Fruit fly (Drosophila melanogaster): ENCODE results near the gene CG42592.

CG42592 gene

DNA sequence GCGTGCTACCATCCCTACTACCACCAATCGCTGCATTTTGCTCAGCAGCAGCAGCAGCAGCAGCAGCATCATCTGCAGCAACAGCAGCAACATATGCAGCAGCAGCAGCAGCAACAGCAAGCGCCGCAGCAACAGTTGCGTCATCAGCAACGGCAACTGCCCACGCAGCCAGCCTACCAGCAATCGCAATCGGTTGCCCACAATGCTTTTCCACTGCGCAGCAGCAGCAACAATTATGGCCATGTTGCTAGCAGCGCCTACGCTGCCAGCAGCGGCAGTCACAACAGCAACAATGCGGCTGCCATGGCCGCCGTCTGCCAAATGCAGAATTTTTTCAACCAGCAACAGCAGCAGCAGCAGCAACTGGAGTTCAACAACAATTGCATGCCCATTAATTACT lies 45.9 kb downstream of the CG42592 start:
- no peak for TF ChIP-seq brk (GFP tag; optimal IDR thresholded peaks at IDR 0.05)
- no peak for TF ChIP-seq CG9705 (GFP tag; optimal IDR thresholded peaks at IDR 0.05)
- no peak for TF ChIP-seq Mio (GFP tag; optimal IDR thresholded peaks at IDR 0.05)
- TF ChIP-seq ey (GFP tag; optimal IDR thresholded peaks at IDR 0.05) = no peak
- no peak for TF ChIP-seq usp (GFP tag; optimal IDR thresholded peaks at IDR 0.05)
- TF ChIP-seq Dif (GFP tag; optimal IDR thresholded peaks at IDR 0.05; ENCODE audit: partially characterized antibody) = no peak
- no peak for TF ChIP-seq Rel (GFP tag; optimal IDR thresholded peaks at IDR 0.05)
- no peak for TF ChIP-seq Rel (tag; optimal IDR thresholded peaks at IDR 0.05)
- no peak for TF ChIP-seq tai (GFP tag; optimal IDR thresholded peaks at IDR 0.05)
- TF ChIP-seq N (GFP tag; optimal IDR thresholded peaks at IDR 0.05) = no peak
- TF ChIP-seq Myc (optimal IDR thresholded peaks at IDR 0.05) = no peak
- TF ChIP-seq dmrt93B (GFP tag; optimal IDR thresholded peaks at IDR 0.05) = no peak
- TF ChIP-seq h (GFP tag; optimal IDR thresholded peaks at IDR 0.05) = no peak
- no peak for TF ChIP-seq Jra (GFP tag; optimal IDR thresholded peaks at IDR 0.05)
- no peak for TF ChIP-seq psq (GFP tag; optimal IDR thresholded peaks at IDR 0.05)
- TF ChIP-seq pan (optimal IDR thresholded peaks at IDR 0.05) = no peak

DNA sequence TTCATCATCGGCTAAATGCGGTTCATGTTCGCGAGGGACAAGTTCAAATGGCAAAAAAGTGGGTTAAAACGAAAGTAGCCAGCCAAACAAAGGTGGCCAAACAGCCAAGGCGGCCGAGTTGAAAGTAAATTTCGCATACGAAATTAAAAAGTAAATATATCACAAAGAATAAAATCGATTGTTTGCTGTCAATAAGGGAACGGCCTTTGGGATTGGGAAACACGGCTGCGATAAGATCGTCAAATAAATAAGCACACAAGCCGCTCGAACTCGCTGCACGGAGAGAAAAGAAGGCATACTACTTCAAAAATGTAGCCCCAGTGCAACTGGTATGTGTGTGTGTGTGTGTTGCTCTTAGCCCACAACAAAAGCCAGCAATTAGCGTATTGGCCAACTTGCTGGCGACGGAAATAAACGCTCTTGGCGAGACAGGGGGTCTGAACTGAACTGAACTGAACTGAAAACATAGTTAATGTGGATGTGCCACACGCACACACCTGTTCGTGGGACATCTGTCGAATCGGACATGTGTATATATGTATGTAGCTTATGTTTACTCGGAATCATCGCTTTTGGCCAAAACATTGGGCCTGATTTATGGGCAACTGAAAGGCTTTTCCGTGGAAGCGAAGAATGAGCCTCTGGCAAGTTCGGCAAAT lies 48.1 kb downstream of the CG42592 start:
- no peak for TF ChIP-seq brk (GFP tag; optimal IDR thresholded peaks at IDR 0.05)
- TF ChIP-seq Myc (optimal IDR thresholded peaks at IDR 0.05) = no peak
- TF ChIP-seq h (GFP tag; optimal IDR thresholded peaks at IDR 0.05) = peak; percentile 16
- no peak for TF ChIP-seq Vsx2 (GFP tag; optimal IDR thresholded peaks at IDR 0.05; ENCODE audit: partially characterized antibody)
- TF ChIP-seq br (GFP tag; optimal IDR thresholded peaks at IDR 0.05) = peak; percentile 54
- peak; percentile 36 for TF ChIP-seq psq (GFP tag; optimal IDR thresholded peaks at IDR 0.05)
- peak; percentile 3 for TF ChIP-seq dmrt93B (GFP tag; optimal IDR thresholded peaks at IDR 0.05)
- TF ChIP-seq foxo (GFP tag; optimal IDR thresholded peaks at IDR 0.05) = peak in 1 of 2 experiments; percentile 44
- TF ChIP-seq Mio (GFP tag; optimal IDR thresholded peaks at IDR 0.05) = no peak
- peak; percentile 1 for TF ChIP-seq CG32264 (GFP tag; optimal IDR thresholded peaks at IDR 0.05)
- TF ChIP-seq OdsH (GFP tag; optimal IDR thresholded peaks at IDR 0.05) = peak; percentile 23
- TF ChIP-seq rgr (GFP tag; optimal IDR thresholded peaks at IDR 0.05) = peak; percentile 38
- no peak for TF ChIP-seq Rel (GFP tag; optimal IDR thresholded peaks at IDR 0.05)
- TF ChIP-seq Rel (tag; optimal IDR thresholded peaks at IDR 0.05) = peak; percentile 26
- peak; percentile 50 for TF ChIP-seq Hr83 (GFP tag; optimal IDR thresholded peaks at IDR 0.05; ENCODE audit: poor library complexity, severe bottlenecking)
- peak; percentile 9 for TF ChIP-seq Hnf4 (GFP tag; optimal IDR thresholded peaks at IDR 0.05)
- peak; percentile 14 for TF ChIP-seq sage (GFP tag; optimal IDR thresholded peaks at IDR 0.05)
- TF ChIP-seq fru (GFP tag; optimal IDR thresholded peaks at IDR 0.05) = peak; percentile 21

dm6 chr3R:29786016-29786996 lies 49.8 kb downstream of the CG42592 start:
- TF ChIP-seq Rel (GFP tag; optimal IDR thresholded peaks at IDR 0.05) (peak; percentile 13), Rel (tag; optimal IDR thresholded peaks at IDR 0.05) (peak; percentile 52), HLH106 (tag; optimal IDR thresholded peaks at IDR 0.05) (peak; percentile 72), sv (GFP tag; optimal IDR thresholded peaks at IDR 0.05) (no peak), Hnf4 (GFP tag; optimal IDR thresholded peaks at IDR 0.05) (peak; percentile 75), rgr (GFP tag; optimal IDR thresholded peaks at IDR 0.05) (peak; percentile 55), foxo (GFP tag; optimal IDR thresholded peaks at IDR 0.05) (peak in 1 of 2 experiments; percentile 85), psq (GFP tag; optimal IDR thresholded peaks at IDR 0.05) (peak; percentile 21), ey (GFP tag; optimal IDR thresholded peaks at IDR 0.05) (peak; percentile 70), fru (GFP tag; optimal IDR thresholded peaks at IDR 0.05) (peak; percentile 88), Hr83 (GFP tag; optimal IDR thresholded peaks at IDR 0.05; ENCODE audit: poor library complexity, severe bottlenecking) (peak; percentile 61), brk (GFP tag; optimal IDR thresholded peaks at IDR 0.05) (peak; percentile 21), sage (GFP tag; optimal IDR thresholded peaks at IDR 0.05) (peak; percentile 72), Abd-B (GFP tag; optimal IDR thresholded peaks at IDR 0.05) (no peak), Sp1 (GFP tag; optimal IDR thresholded peaks at IDR 0.05) (peak; percentile 11), Vsx2 (GFP tag; optimal IDR thresholded peaks at IDR 0.05; ENCODE audit: partially characterized antibody) (no peak), usp (GFP tag; optimal IDR thresholded peaks at IDR 0.05) (no peak), h (GFP tag; optimal IDR thresholded peaks at IDR 0.05) (peak; percentile 65), Jra (GFP tag; optimal IDR thresholded peaks at IDR 0.05) (peak; percentile 27), br (GFP tag; optimal IDR thresholded peaks at IDR 0.05) (peak; percentile 65), OdsH (GFP tag; optimal IDR thresholded peaks at IDR 0.05) (peak; percentile 55), Dfd (GFP tag; optimal IDR thresholded peaks at IDR 0.05) (no peak), dmrt93B (GFP tag; optimal IDR thresholded peaks at IDR 0.05) (peak; percentile 71), woc (GFP tag; optimal IDR thresholded peaks at IDR 0.05) (peak; percentile 70), CG32264 (GFP tag; optimal IDR thresholded peaks at IDR 0.05) (peak; percentile 59), CG9705 (GFP tag; optimal IDR thresholded peaks at IDR 0.05) (no peak)

All from whole organism, wandering third instar larva.